Worm (Caenorhabditis elegans) whole organism, L4 larva: ENCODE results near the gene nca-2.

Experiments used
- D1046.2 ChIP-seq: fragments of 200-800 bp; sonication (Bioruptor generic); IDR thresholded peaks from 2 replicates; pipeline ENCODE4 v1.3.6; 2022; ENCODE audit warnings: missing genetic modification characterization, missing compliant biosample characterization
- F44E2.7 ChIP-seq: fragments of 200-800 bp; sonication (Bioruptor generic); IDR thresholded peaks from 2 replicates; pipeline ENCODE4 v2.1.2; 2022; ENCODE audit warnings: missing genetic modification characterization, missing compliant biosample characterization
- Y48G9A.11 ChIP-seq: fragments of 200-800 bp; sonication (Bioruptor generic); IDR thresholded peaks from 2 replicates; pipeline ENCODE4 v1.3.6; 2022; ENCODE audit warnings: missing genetic modification reagents, missing genetic modification characterization, missing compliant biosample characterization
- Y5F2A.4 ChIP-seq: fragments of 200-800 bp; sonication (Bioruptor generic); optimal IDR thresholded peaks from 2 replicates; lab custom pipeline; 2018; ENCODE audit warnings: mild to moderate bottlenecking, missing genetic modification characterization, missing compliant biosample characterization
- ama-1 ChIP-seq: fragments of 150-350 bp; optimal IDR thresholded peaks from 2 replicates; lab custom pipeline; 2014; ENCODE audit warnings: inconsistent platforms, mixed read lengths
- ceh-28 ChIP-seq: fragments of 150-350 bp; optimal IDR thresholded peaks from 2 replicates; lab custom pipeline; 2014; ENCODE audit warnings: missing biosample characterization, missing genetic modification reagents, missing genetic modification characterization
- ceh-82 ChIP-seq: sonication (generic microtip); optimal IDR thresholded peaks from 2 replicates; lab custom pipeline; 2017; ENCODE audit warnings: missing biosample characterization, missing genetic modification characterization
- ces-1 ChIP-seq: fragments of 150-350 bp; sonication (generic microtip); optimal IDR thresholded peaks from 4 replicates; lab custom pipeline; 2014; ENCODE audit warnings: missing biosample characterization, missing genetic modification reagents, missing genetic modification characterization
- cey-2 ChIP-seq: sonication (generic microtip); optimal IDR thresholded peaks from 3 replicates; lab custom pipeline; 2017; ENCODE audit warnings: missing genetic modification characterization, mild to moderate bottlenecking, missing compliant biosample characterization, antibody characterized with exemption, borderline replicate concordance; ENCODE audit not compliant: insufficient read depth
- daf-12 ChIP-seq: fragments of 150-350 bp; optimal IDR thresholded peaks from 2 replicates; lab custom pipeline; 2014; ENCODE audit warnings: missing biosample characterization, missing genetic modification reagents, missing genetic modification characterization
- daf-16 ChIP-seq, 3 experiments: sonication (generic microtip); optimal IDR thresholded peaks; 2 replicates each; lab custom pipeline; 2016 to 2017; ENCODE audit warnings: missing genetic modification characterization in 3 of 3, missing genetic modification reagents in 3 of 3, mild to moderate bottlenecking in 2 of 3, missing compliant biosample characterization in 2 of 3, missing biosample characterization in 1 of 3, moderate library complexity in 1 of 3
- dpl-1 ChIP-seq: fragments of 150-350 bp; optimal IDR thresholded peaks from 2 replicates; lab custom pipeline; 2014; ENCODE audit warnings: missing biosample characterization, missing genetic modification reagents, missing genetic modification characterization
- duxl-1 ChIP-seq: sonication (generic microtip); optimal IDR thresholded peaks from 2 replicates; lab custom pipeline; 2016; ENCODE audit warnings: mild to moderate bottlenecking, missing genetic modification characterization, moderate library complexity, missing compliant biosample characterization; ENCODE audit not compliant: poor library complexity
- egl-43 ChIP-seq: fragments of 200-800 bp; sonication (Bioruptor generic); IDR thresholded peaks from 2 replicates; pipeline ENCODE4 v1.3.6; 2022; ENCODE audit warnings: missing genetic modification reagents, missing genetic modification characterization, missing compliant biosample characterization
- fkh-10 ChIP-seq: fragments of 150-350 bp; optimal IDR thresholded peaks from 2 replicates; lab custom pipeline; 2014; ENCODE audit warnings: missing biosample characterization, missing genetic modification reagents, missing genetic modification characterization
- fos-1 ChIP-seq: fragments of 150-350 bp; optimal IDR thresholded peaks from 2 replicates; lab custom pipeline; 2014; ENCODE audit warnings: missing biosample characterization, missing genetic modification characterization
- gei-8 ChIP-seq: fragments of 200-800 bp; sonication (Bioruptor generic); optimal IDR thresholded peaks from 2 replicates; lab custom pipeline; 2018; ENCODE audit warnings: mild to moderate bottlenecking, missing genetic modification characterization, missing compliant biosample characterization
- hlh-11 ChIP-seq: fragments of 200-800 bp; sonication (Bioruptor generic); optimal IDR thresholded peaks from 2 replicates; lab custom pipeline; 2018; ENCODE audit warnings: mild to moderate bottlenecking, missing genetic modification characterization, missing compliant biosample characterization
- hlh-30 ChIP-seq: sonication (generic microtip); optimal IDR thresholded peaks from 2 replicates; lab custom pipeline; 2017; ENCODE audit warnings: antibody characterized with exemption, mild to moderate bottlenecking, missing genetic modification characterization, missing compliant biosample characterization; ENCODE audit not compliant: insufficient read depth
- hmg-1.1 ChIP-seq: fragments of 200-800 bp; sonication (Bioruptor generic); IDR thresholded peaks from 2 replicates; pipeline ENCODE4 v1.3.6; 2022; ENCODE audit warnings: missing genetic modification reagents, missing genetic modification characterization, missing compliant biosample characterization
- jun-1 ChIP-seq: fragments of 150-350 bp; optimal IDR thresholded peaks from 2 replicates; lab custom pipeline; 2014; ENCODE audit warnings: missing biosample characterization, missing genetic modification reagents, missing genetic modification characterization
- lim-7 ChIP-seq: fragments of 200-800 bp; sonication (Bioruptor generic); IDR thresholded peaks from 2 replicates; pipeline ENCODE4 v1.3.6; 2022; ENCODE audit warnings: missing genetic modification characterization, missing compliant biosample characterization
- lin-1 ChIP-seq: fragments of 200-800 bp; sonication (Bioruptor generic); IDR thresholded peaks from 2 replicates; pipeline ENCODE4 v1.3.6; 2022; ENCODE audit warnings: missing genetic modification reagents, missing genetic modification characterization, missing compliant biosample characterization
- lin-15B ChIP-seq: fragments of 150-350 bp; sonication (generic microtip); optimal IDR thresholded peaks from 3 replicates; lab custom pipeline; 2014; ENCODE audit warnings: missing biosample characterization, missing genetic modification characterization
- lin-38 ChIP-seq: fragments of 200-800 bp; sonication (Bioruptor generic); IDR thresholded peaks from 2 replicates; pipeline ENCODE4 v1.3.6; 2022; ENCODE audit warnings: missing genetic modification reagents, missing genetic modification characterization, missing compliant biosample characterization
- lir-3 ChIP-seq: sonication (generic microtip); optimal IDR thresholded peaks from 2 replicates; lab custom pipeline; 2016; ENCODE audit warnings: mild to moderate bottlenecking, missing genetic modification characterization, missing compliant biosample characterization
- madf-9 ChIP-seq: fragments of 200-800 bp; sonication (Bioruptor generic); conservative IDR thresholded peaks from 2 replicates; pipeline ENCODE4 v1.3.6; 2022; ENCODE audit warnings: missing genetic modification reagents, missing genetic modification characterization, missing compliant biosample characterization
- mdt-29 ChIP-seq: fragments of 200-800 bp; sonication (Bioruptor generic); IDR thresholded peaks from 2 replicates; pipeline ENCODE4 v1.3.6; 2022; ENCODE audit warnings: missing genetic modification reagents, missing genetic modification characterization, missing compliant biosample characterization
- mep-1 ChIP-seq: fragments of 150-350 bp; sonication (generic microtip); optimal IDR thresholded peaks from 3 replicates; lab custom pipeline; 2014; ENCODE audit warnings: missing biosample characterization, missing genetic modification characterization
- mes-2 ChIP-seq: sonication (generic microtip); optimal IDR thresholded peaks from 2 replicates; lab custom pipeline; 2016; ENCODE audit warnings: missing genotype, mild to moderate bottlenecking, missing genetic modification characterization, missing compliant biosample characterization; ENCODE audit not compliant: poor library complexity, severe bottlenecking
- nhr-111 ChIP-seq: fragments of 200-800 bp; sonication (Bioruptor generic); optimal IDR thresholded peaks from 2 replicates; lab custom pipeline; 2018; ENCODE audit warnings: mild to moderate bottlenecking, missing genetic modification characterization, missing compliant biosample characterization
- nhr-237 ChIP-seq: sonication (generic microtip); optimal IDR thresholded peaks from 2 replicates; lab custom pipeline; 2017; ENCODE audit warnings: missing biosample characterization, missing genetic modification characterization
- nhr-25 ChIP-seq: sonication (generic microtip); optimal IDR thresholded peaks from 2 replicates; lab custom pipeline; 2017; ENCODE audit warnings: missing genetic modification characterization, mild to moderate bottlenecking, missing compliant biosample characterization, antibody characterized with exemption, moderate library complexity, borderline replicate concordance; ENCODE audit not compliant: insufficient read depth
- nhr-28 ChIP-seq: fragments of 150-350 bp; optimal IDR thresholded peaks from 2 replicates; lab custom pipeline; 2014; ENCODE audit warnings: missing biosample characterization, missing genetic modification characterization
- nhr-41 ChIP-seq: fragments of 200-800 bp; sonication (Bioruptor generic); IDR thresholded peaks from 2 replicates; pipeline ENCODE4 v1.3.6; 2022; ENCODE audit warnings: missing genetic modification reagents, missing genetic modification characterization, missing compliant biosample characterization
- nhr-42 ChIP-seq: fragments of 200-800 bp; sonication (Bioruptor generic); IDR thresholded peaks from 2 replicates; pipeline ENCODE4 v1.3.6; 2022; ENCODE audit warnings: missing genetic modification characterization, missing compliant biosample characterization
- nhr-48 ChIP-seq: sonication (generic microtip); optimal IDR thresholded peaks from 2 replicates; lab custom pipeline; 2016; ENCODE audit warnings: mild to moderate bottlenecking, missing genetic modification characterization, missing compliant biosample characterization
- nhr-6 ChIP-seq: fragments of 150-350 bp; optimal IDR thresholded peaks from 2 replicates; lab custom pipeline; 2014; ENCODE audit warnings: missing biosample characterization, missing genetic modification characterization
- nhr-77 ChIP-seq: fragments of 150-350 bp; optimal IDR thresholded peaks from 2 replicates; lab custom pipeline; 2014; ENCODE audit warnings: missing biosample characterization, missing genetic modification characterization
- pha-4 ChIP-seq, 2 experiments: fragments of 150-350 bp in 1 of 2; fragments of 200-800 bp in 1 of 2; sonication (Bioruptor generic) in 1 of 2; IDR thresholded peaks in 1 of 2; optimal IDR thresholded peaks in 1 of 2; 2 replicates each; pipeline versions ENCODE4 v1.3.6 to Lab custom; 2014 to 2022; ENCODE audit warnings: missing genetic modification characterization in 2 of 2, missing genetic modification reagents in 2 of 2, missing biosample characterization in 1 of 2, missing compliant biosample characterization in 1 of 2
- rbr-2 ChIP-seq: sonication (generic microtip); optimal IDR thresholded peaks from 2 replicates; lab custom pipeline; 2016; ENCODE audit warnings: missing genotype, missing genetic modification characterization, missing compliant biosample characterization
- sdz-12 ChIP-seq: fragments of 200-800 bp; sonication (Bioruptor generic); optimal IDR thresholded peaks from 2 replicates; lab custom pipeline; 2018; ENCODE audit warnings: mild to moderate bottlenecking, missing genetic modification characterization, missing compliant biosample characterization
- set-16 ChIP-seq: fragments of 200-800 bp; sonication (Bioruptor generic); IDR thresholded peaks from 2 replicates; pipeline ENCODE4 v1.3.6; 2022; ENCODE audit warnings: missing genetic modification reagents, missing genetic modification characterization, missing compliant biosample characterization
- skn-1 ChIP-seq: fragments of 150-350 bp; optimal IDR thresholded peaks from 2 replicates; lab custom pipeline; 2014; ENCODE audit warnings: missing biosample characterization, missing genetic modification characterization
- spr-1 ChIP-seq: sonication (generic microtip); optimal IDR thresholded peaks from 2 replicates; lab custom pipeline; 2016; ENCODE audit warnings: mild to moderate bottlenecking, missing genetic modification characterization, missing compliant biosample characterization
- spr-3 ChIP-seq: fragments of 200-800 bp; sonication (Bioruptor generic); optimal IDR thresholded peaks from 2 replicates; lab custom pipeline; 2018; ENCODE audit warnings: mild to moderate bottlenecking, missing genetic modification characterization, missing compliant biosample characterization
- zag-1 ChIP-seq: fragments of 150-350 bp; optimal IDR thresholded peaks from 2 replicates; lab custom pipeline; 2014; ENCODE audit warnings: missing biosample characterization, missing genetic modification characterization
- zfp-2 ChIP-seq: sonication (generic microtip); optimal IDR thresholded peaks from 2 replicates; lab custom pipeline; 2016; ENCODE audit warnings: mild to moderate bottlenecking, missing genetic modification characterization, missing compliant biosample characterization

nca-2 gene

DNA sequence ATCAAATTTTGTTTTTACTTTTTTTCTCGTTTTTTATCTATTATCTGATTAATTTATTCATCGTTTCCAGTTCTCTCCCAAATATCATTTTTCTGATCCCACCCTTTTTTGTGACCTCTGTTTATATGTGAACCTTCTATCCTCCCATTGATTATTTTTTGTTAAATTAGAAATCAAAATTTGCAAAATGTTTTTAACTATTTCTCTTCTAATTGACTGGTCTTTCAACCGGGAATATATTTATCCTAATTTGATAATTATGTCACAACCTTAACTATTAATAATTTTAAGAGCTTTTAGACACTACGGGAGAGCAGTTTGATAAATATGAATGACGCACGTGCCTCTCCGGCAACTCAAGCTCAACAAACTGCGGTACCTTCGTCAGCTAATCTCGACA is 21.2 kb upstream of the nca-2 start, which contains the start of gene ntl-9:
Gene ntl-9 (plus strand): TSS at position 301 of the 400 bp plus-strand sequence.
- TF ChIP-seq rbr-2 (no peak), nhr-6 (no peak), nhr-41 (GFP tag; lab: Robert Waterston, UW) (no peak), zag-1 (tag; lab: Kevin White, UChicago) (no peak), nhr-42 (GFP tag; lab: Robert Waterston, UW) (no peak), lir-3 (tag; lab: Kevin White, UChicago) (no peak), fkh-10 (no peak), nhr-237 (tag; lab: Kevin White, UChicago) (no peak), nhr-77 (tag; lab: Kevin White, UChicago) (no peak), spr-3 (GFP tag; lab: Kevin White, UChicago) (no peak), gei-8 (no peak), Y5F2A.4 (GFP tag; lab: Kevin White, UChicago) (no peak), daf-16 (GFP tag; optimal IDR thresholded peaks at IDR 0.05; lab: Kevin White, UChicago) (no peak), daf-16 (tag; optimal IDR thresholded peaks at IDR 0.05; lab: Kevin White, UChicago) (no peak), zfp-2 (no peak), ceh-28 (tag; lab: Kevin White, UChicago) (no peak), fos-1 (tag; lab: Kevin White, UChicago) (no peak), ceh-82 (tag; lab: Kevin White, UChicago) (no peak), pha-4 (GFP tag; IDR thresholded peaks at IDR 0.05; lab: Robert Waterston, UW) (no peak), pha-4 (tag; optimal IDR thresholded peaks at IDR 0.05; lab: Kevin White, UChicago) (no peak), daf-12 (tag; lab: Kevin White, UChicago) (no peak), lin-1 (no peak)
- TF ChIP-seq, all 104 proteins: peak for 0

DNA sequence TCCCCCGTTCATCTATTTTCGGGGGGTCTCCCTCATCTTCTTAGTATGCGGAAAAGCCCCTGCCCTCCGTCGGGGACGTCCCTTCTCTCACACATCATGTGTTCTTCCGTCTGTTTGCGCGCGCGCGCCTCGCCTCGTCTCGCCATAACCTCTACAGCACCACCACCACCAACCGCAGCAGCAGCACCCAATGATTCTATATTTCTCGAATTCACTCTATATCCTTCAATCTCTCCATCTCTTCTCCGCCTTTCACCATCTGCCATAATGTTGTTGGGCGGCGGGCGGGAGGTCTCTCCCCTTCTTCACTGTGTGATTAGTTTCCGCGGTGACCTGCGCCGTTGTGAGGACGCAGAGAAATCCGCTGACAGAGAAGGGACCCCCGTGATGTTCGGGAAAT is 18.0 kb upstream of the nca-2 start:
- TF ChIP-seq hlh-11 (tag; lab: Kevin White, UChicago) (peak; percentile 36), dpl-1 (no peak), lin-15B (tag; lab: Kevin White, UChicago) (no peak), daf-12 (tag; lab: Kevin White, UChicago) (no peak), nhr-111 (GFP tag; lab: Kevin White, UChicago) (no peak), rbr-2 (peak; percentile 23), skn-1 (tag; lab: Kevin White, UChicago) (no peak), F44E2.7 (no peak), lim-7 (no peak), gei-8 (peak; percentile 11), nhr-48 (tag; lab: Kevin White, UChicago) (no peak), lin-38 (GFP tag; lab: Robert Waterston, UW) (no peak), nhr-25 (no peak), egl-43 (GFP tag; lab: Robert Waterston, UW) (peak; percentile 42; the same call in 1 of the 2 replicates), spr-1 (no peak), set-16 (GFP tag; lab: Robert Waterston, UW) (peak; percentile 82), Y48G9A.11 (GFP tag; lab: Robert Waterston, UW) (0 out of 2 replicates have a peak, but pooled peaks have one; percentile 10), cey-2 (tag; lab: Kevin White, UChicago) (no peak), nhr-42 (GFP tag; lab: Robert Waterston, UW) (0 out of 2 replicates have a peak, but pooled peaks have one; percentile 27), nhr-77 (tag; lab: Kevin White, UChicago) (no peak), duxl-1 (tag; lab: Kevin White, UChicago) (no peak), hlh-30 (peak; percentile 82), mep-1 (tag; lab: Kevin White, UChicago) (peak; percentile 27), sdz-12 (GFP tag; lab: Kevin White, UChicago) (no peak), mdt-29 (no peak), ceh-28 (tag; lab: Kevin White, UChicago) (no peak), mes-2 (tag; lab: Kevin White, UChicago) (peak; percentile 37), nhr-28 (tag; lab: Kevin White, UChicago) (no peak), hmg-1.1 (GFP tag; lab: Robert Waterston, UW) (peak; percentile 38; the same call in 1 of the 2 replicates), ces-1 (no peak), jun-1 (tag; lab: Kevin White, UChicago) (no peak), madf-9 (GFP tag; lab: Robert Waterston, UW) (peak; percentile 78), D1046.2 (no peak), ama-1 (no peak)
